Fruit fly (Drosophila melanogaster): ENCODE measurements around the gene Prx4.

DNA sequence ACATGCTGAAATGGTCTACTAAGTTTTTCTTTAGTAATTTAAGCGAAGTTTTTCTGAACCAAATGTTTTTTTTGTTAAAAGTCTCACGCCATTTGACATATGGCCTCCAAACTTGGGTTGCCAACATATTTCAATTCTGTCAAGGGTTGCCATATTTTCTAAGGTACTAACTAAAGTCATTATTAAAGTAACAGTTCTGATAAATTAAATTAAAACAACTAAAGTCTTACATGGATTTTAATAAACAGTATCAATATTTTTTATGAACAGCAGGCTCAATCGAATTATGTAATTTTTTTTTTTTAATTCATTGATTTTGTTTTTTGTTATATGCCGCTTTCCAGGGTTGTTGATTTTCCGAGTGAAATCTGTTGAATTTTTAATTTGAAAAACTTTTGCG, 15.7 kb upstream of the Prx4 start, which contains the start of gene aly:
- TF ChIP-seq CG9948 (tag; optimal IDR thresholded peaks at IDR 0.05) = no peak
- TF ChIP-seq CG8159 (tag; optimal IDR thresholded peaks at IDR 0.05) = no peak
- TF ChIP-seq gl (tag; optimal IDR thresholded peaks at IDR 0.05) = no peak
- TF ChIP-seq CG14655 (GFP tag; optimal IDR thresholded peaks at IDR 0.05) = no peak
- TF ChIP-seq CG34367 (tag; optimal IDR thresholded peaks at IDR 0.05) = no peak
- no peak for TF ChIP-seq D1 (tag; optimal IDR thresholded peaks at IDR 0.05)
- no peak for TF ChIP-seq CG32121 (GFP tag; IDR thresholded peaks at IDR 0.05)
